Worm (Caenorhabditis elegans): Measurements from ENCODE around the gene glb-20.

The glb-20 gene

DNA sequence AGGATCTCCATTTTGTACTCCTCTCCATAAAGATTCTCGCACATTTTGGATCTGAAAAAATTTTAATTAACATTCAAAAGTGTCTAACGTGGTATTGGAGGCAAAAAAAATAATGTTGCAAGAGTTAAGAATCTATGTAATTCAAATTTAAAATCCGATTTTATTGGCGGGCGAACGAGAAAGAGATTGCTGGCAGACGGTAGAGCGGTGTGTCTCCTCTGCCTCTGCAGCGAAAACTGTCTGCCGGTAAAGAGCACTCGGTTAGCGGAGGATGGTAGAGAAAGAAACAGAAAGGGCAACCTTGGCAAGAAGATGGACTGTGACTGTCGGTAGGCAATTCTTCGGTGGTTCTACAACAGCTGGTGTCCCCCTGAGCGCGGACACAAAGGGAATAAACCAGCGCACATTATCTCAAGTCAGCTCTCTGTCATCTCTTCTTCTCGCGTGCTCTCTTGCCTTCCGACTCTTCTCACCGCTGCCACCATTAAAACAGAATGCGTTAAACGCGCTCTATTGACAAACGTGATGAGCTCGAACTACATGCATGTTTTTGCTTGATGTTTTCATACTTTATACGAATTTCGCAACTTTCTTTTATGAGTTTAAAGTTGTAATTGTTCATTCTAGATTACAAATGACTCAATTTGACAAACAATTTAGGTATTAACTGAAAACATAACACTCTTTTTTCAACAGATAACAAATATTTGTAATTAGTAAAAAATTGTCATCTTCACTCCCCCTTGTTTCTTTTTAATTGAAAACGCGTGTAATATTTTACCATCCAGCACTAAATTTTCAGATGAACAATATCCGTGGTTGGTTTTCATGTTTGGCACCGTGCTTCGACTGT is 36.9 kb downstream of the glb-20 start, which contains the start of the genes cdk-4 and F18H3.1:
cdk-4 (minus strand) TSS at position 51 of the 853 bp plus-strand sequence.
F18H3.1 (plus strand) TSS at position 803 of the 853 bp plus-strand sequence.
- peak; percentile 43 for TF ChIP-seq F13C5.2 (tag; optimal IDR thresholded peaks at IDR 0.05)
- no peak for TF ChIP-seq B0310.2 (tag; optimal IDR thresholded peaks at IDR 0.05)
- TF ChIP-seq pes-1 (GFP tag; IDR thresholded peaks at IDR 0.05), result 0 out of 2 replicates have a peak, but pooled peaks have one; percentile 8
- no peak; the same call in 1 of the 2 replicates for TF ChIP-seq flt-1 (GFP tag; IDR thresholded peaks at IDR 0.05)
- TF ChIP-seq ama-1 (optimal IDR thresholded peaks at IDR 0.05), result no peak
- peak; percentile 69 for TF ChIP-seq hmg-4 (GFP tag; optimal IDR thresholded peaks at IDR 0.05)
- no peak for TF ChIP-seq hmbx-1 (tag; optimal IDR thresholded peaks at IDR 0.05)

DNA sequence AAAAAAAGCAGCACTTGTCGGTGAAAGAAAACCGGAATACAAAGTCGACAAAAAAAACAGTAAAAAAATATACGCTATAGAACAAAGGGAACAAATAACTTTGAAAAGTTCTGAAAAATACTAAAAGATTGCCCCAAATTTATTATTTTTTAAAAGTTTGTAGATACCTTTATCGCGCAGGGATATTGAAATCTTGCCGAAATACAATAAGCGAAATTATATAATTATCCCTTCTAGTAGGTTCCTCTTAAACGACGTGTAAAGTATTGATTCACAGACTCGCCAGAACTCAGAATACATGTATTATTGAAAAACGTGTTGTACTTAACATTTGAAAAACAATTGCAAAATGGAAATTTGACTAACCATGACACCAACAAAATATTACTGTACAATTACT is 41.6 kb downstream of the glb-20 start:
- TF ChIP-seq aly-1 (tag; optimal IDR thresholded peaks at IDR 0.05) (no peak), hnd-1 (tag; optimal IDR thresholded peaks at IDR 0.05) (no peak)

ce11 chrX:13511796-13512195 is 44.2 kb downstream of the glb-20 start:
- TF ChIP-seq ama-1 (optimal IDR thresholded peaks at IDR 0.05) (no peak), ceh-13 (GFP tag; optimal IDR thresholded peaks at IDR 0.05) (peak; percentile 69), hnd-1 (tag; optimal IDR thresholded peaks at IDR 0.05) (peak; percentile 73), tbx-37 (GFP tag; conservative IDR thresholded peaks at IDR 0.05) (peak; percentile 86), B0310.2 (tag; optimal IDR thresholded peaks at IDR 0.05) (peak; percentile 73), tbx-11 (GFP tag; IDR thresholded peaks at IDR 0.05) (peak; percentile 84), scrt-1 (GFP tag; IDR thresholded peaks at IDR 0.05) (peak; percentile 87), F13C5.2 (tag; optimal IDR thresholded peaks at IDR 0.05) (peak; percentile 87), flt-1 (GFP tag; IDR thresholded peaks at IDR 0.05) (peak; percentile 86), tra-4 (tag; optimal IDR thresholded peaks at IDR 0.05) (peak; percentile 36), hmg-4 (GFP tag; optimal IDR thresholded peaks at IDR 0.05) (peak; percentile 86), sea-1 (GFP tag; conservative IDR thresholded peaks at IDR 0.05) (peak; percentile 92), hmbx-1 (tag; optimal IDR thresholded peaks at IDR 0.05) (peak; percentile 63), pes-1 (GFP tag; IDR thresholded peaks at IDR 0.05) (peak; percentile 90), ceh-36 (tag; optimal IDR thresholded peaks at IDR 0.05) (peak; percentile 70), aly-1 (tag; optimal IDR thresholded peaks at IDR 0.05) (peak; percentile 76), ets-7 (tag; optimal IDR thresholded peaks at IDR 0.05) (peak; percentile 72)

- TF ChIP-seq aly-1 (tag; optimal IDR thresholded peaks at IDR 0.05), result no peak
These were observed 45.0 kb downstream of the glb-20 start, which contains the start of gene col-185 for ce11 chrX:13510997-13511396. TSS of gene col-185 (minus strand) at chrX:13511097.

DNA sequence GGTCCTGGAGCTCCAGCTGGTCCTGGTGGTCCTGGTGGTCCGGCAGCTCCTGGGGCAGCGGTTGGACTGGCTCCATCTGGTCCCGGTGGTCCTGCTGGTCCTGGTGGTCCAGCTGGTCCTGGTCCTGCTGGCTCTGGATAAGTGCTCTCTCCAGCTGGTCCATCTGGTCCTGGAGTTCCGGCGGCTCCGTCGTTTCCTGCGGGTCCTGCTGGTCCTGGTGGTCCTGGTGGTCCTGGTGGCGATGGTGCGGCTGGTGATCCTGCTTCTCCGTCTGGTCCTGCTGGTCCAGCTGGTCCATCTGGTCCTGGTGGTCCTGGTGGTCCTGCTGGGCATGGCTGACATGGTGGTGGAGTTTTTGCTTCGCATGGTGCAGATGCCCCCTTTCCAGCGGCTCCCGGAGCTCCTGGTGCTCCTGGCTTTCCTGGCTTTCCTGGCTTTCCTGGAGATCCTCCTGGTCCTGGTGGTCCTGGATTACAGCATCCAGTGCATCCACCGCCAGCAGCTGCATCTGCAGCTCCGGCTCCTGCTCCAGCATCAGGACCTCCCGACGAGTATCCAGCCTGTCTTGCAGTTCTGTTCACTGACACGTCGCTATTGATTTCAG is 45.6 kb downstream of the glb-20 start:
- TF ChIP-seq hnd-1 (tag; optimal IDR thresholded peaks at IDR 0.05), result no peak
- no peak for TF ChIP-seq sea-1 (GFP tag; conservative IDR thresholded peaks at IDR 0.05)
- no peak for TF ChIP-seq ets-7 (tag; optimal IDR thresholded peaks at IDR 0.05)
- TF ChIP-seq tra-4 (tag; optimal IDR thresholded peaks at IDR 0.05), result no peak
- TF ChIP-seq ama-1 (optimal IDR thresholded peaks at IDR 0.05), result no peak
- TF ChIP-seq aly-1 (tag; optimal IDR thresholded peaks at IDR 0.05), result no peak

DNA sequence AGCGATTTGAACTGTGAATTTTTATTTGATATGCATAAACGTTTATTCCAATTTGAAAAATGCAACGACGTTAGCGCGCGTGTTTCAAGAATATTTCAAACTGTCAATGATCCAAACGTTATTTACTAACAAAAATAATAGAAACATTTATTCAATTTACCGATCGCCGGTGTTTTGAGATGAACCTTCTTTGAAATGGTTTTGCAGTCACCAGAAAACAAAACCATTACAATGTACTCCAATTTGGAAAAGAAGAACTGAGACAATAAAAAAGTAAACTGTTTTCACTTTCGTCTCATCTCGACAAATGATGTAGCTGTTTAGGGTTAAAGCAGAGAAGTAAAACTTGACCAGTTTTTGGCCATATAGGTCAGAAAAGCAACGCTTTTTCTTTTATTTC is 48.7 kb downstream of the glb-20 start, which contains the start of gene H06A10.1:
H06A10.1 (plus strand) TSS at position 301 of the 400 bp plus-strand sequence.
- TF ChIP-seq hnd-1 (tag; optimal IDR thresholded peaks at IDR 0.05) (no peak), tbx-11 (GFP tag; IDR thresholded peaks at IDR 0.05) (no peak), aly-1 (tag; optimal IDR thresholded peaks at IDR 0.05) (no peak), hmbx-1 (tag; optimal IDR thresholded peaks at IDR 0.05) (no peak), pes-1 (GFP tag; IDR thresholded peaks at IDR 0.05) (no peak), ets-7 (tag; optimal IDR thresholded peaks at IDR 0.05) (no peak), ama-1 (optimal IDR thresholded peaks at IDR 0.05) (no peak), tra-4 (tag; optimal IDR thresholded peaks at IDR 0.05) (no peak), flt-1 (GFP tag; IDR thresholded peaks at IDR 0.05) (no peak), ceh-36 (tag; optimal IDR thresholded peaks at IDR 0.05) (no peak), B0310.2 (tag; optimal IDR thresholded peaks at IDR 0.05) (no peak), scrt-1 (GFP tag; IDR thresholded peaks at IDR 0.05) (no peak), hmg-4 (GFP tag; optimal IDR thresholded peaks at IDR 0.05) (no peak), ceh-13 (GFP tag; optimal IDR thresholded peaks at IDR 0.05) (no peak)

- TF ChIP-seq hmbx-1 (tag; optimal IDR thresholded peaks at IDR 0.05) (no peak), flt-1 (GFP tag; IDR thresholded peaks at IDR 0.05) (no peak), ama-1 (optimal IDR thresholded peaks at IDR 0.05) (no peak), sea-1 (GFP tag; conservative IDR thresholded peaks at IDR 0.05) (no peak), tbx-37 (GFP tag; conservative IDR thresholded peaks at IDR 0.05) (no peak), scrt-1 (GFP tag; IDR thresholded peaks at IDR 0.05) (no peak), ceh-36 (tag; optimal IDR thresholded peaks at IDR 0.05) (no peak), ets-7 (tag; optimal IDR thresholded peaks at IDR 0.05) (no peak), hmg-4 (GFP tag; optimal IDR thresholded peaks at IDR 0.05) (no peak), hnd-1 (tag; optimal IDR thresholded peaks at IDR 0.05) (no peak), pes-1 (GFP tag; IDR thresholded peaks at IDR 0.05) (no peak), ceh-13 (GFP tag; optimal IDR thresholded peaks at IDR 0.05) (no peak), F13C5.2 (tag; optimal IDR thresholded peaks at IDR 0.05) (no peak), aly-1 (tag; optimal IDR thresholded peaks at IDR 0.05) (no peak), tbx-11 (GFP tag; IDR thresholded peaks at IDR 0.05) (no peak), B0310.2 (tag; optimal IDR thresholded peaks at IDR 0.05) (no peak), tra-4 (tag; optimal IDR thresholded peaks at IDR 0.05) (no peak)
These were observed 49.5 kb downstream of the glb-20 start for ce11 chrX:13506493-13506892.
